Worm (Caenorhabditis elegans): Measurements from ENCODE around the gene srpa-72.

DNA sequence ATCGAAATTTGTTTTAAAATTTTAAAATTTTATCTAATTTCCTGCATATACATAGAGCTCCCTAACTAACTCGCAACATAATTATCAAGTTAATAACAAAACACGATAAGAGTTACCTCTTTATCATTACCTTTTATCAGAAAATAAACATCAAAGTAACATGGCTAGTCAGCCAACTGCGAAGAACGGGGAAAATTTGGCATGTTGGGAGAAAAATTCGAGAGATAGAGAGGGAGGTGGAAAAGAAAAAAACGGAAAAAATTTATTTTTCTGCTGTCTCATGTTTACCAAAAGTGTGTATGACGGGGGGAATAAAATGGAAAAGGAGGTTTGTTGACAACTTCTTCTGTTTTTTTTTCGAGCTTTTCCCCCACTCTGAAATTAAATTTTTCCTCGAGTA lies 46.8 kb downstream of the srpa-72 start:
- no peak for TF ChIP-seq ets-7 (tag; optimal IDR thresholded peaks at IDR 0.05)
- TF ChIP-seq ceh-13 (GFP tag; optimal IDR thresholded peaks at IDR 0.05), result no peak
- no peak for TF ChIP-seq ama-1 (optimal IDR thresholded peaks at IDR 0.05)
- no peak for TF ChIP-seq flt-1 (GFP tag; IDR thresholded peaks at IDR 0.05)
- no peak for TF ChIP-seq B0310.2 (tag; optimal IDR thresholded peaks at IDR 0.05)
- TF ChIP-seq aly-1 (tag; optimal IDR thresholded peaks at IDR 0.05), result no peak
- no peak for TF ChIP-seq hmbx-1 (tag; optimal IDR thresholded peaks at IDR 0.05)
- no peak for TF ChIP-seq sea-1 (GFP tag; conservative IDR thresholded peaks at IDR 0.05)
- TF ChIP-seq pes-1 (GFP tag; IDR thresholded peaks at IDR 0.05), result no peak
- TF ChIP-seq hmg-4 (GFP tag; optimal IDR thresholded peaks at IDR 0.05), result no peak
- TF ChIP-seq tbx-11 (GFP tag; IDR thresholded peaks at IDR 0.05), result no peak
- TF ChIP-seq tbx-37 (GFP tag; conservative IDR thresholded peaks at IDR 0.05), result no peak
- no peak for TF ChIP-seq tra-4 (tag; optimal IDR thresholded peaks at IDR 0.05)

Data from whole organism, early embryonic.